Worm (Caenorhabditis elegans): ENCODE data around the gene K12H4.2.

The K12H4.2 gene

ce11 chrIII:8069206-8069605, 21.7 kb downstream of the K12H4.2 start (continued):
- TF ChIP-seq cebp-1 (GFP tag; IDR thresholded peaks at IDR 0.05) (no peak), cebp-1 (tag; optimal IDR thresholded peaks at IDR 0.05) (no peak), hlh-26 (GFP tag; conservative IDR thresholded peaks at IDR 0.05) (no peak), C06A6.2 (GFP tag; conservative IDR thresholded peaks at IDR 0.05) (no peak), ztf-28 (GFP tag; IDR thresholded peaks at IDR 0.05) (no peak), ama-1 (optimal IDR thresholded peaks at IDR 0.05) (no peak), ama-1 (GFP tag; optimal IDR thresholded peaks at IDR 0.05) (no peak), lsy-27 (tag; optimal IDR thresholded peaks at IDR 0.05; ENCODE audit: borderline replicate concordance, insufficient read depth) (no peak), rec-8 (tag; optimal IDR thresholded peaks at IDR 0.05) (no peak), ztf-22 (GFP tag; optimal IDR thresholded peaks at IDR 0.05) (no peak), F55B11.4 (tag; optimal IDR thresholded peaks at IDR 0.05; ENCODE audit: borderline replicate concordance, insufficient read depth) (no peak), Y67H2A.10 (GFP tag; conservative IDR thresholded peaks at IDR 0.05) (no peak), tbx-9 (tag; optimal IDR thresholded peaks at IDR 0.05; ENCODE audit: borderline replicate concordance) (no peak), B0035.1 (tag; optimal IDR thresholded peaks at IDR 0.05) (no peak), K11D2.4 (GFP tag; IDR thresholded peaks at IDR 0.05) (no peak), F37B4.10 (GFP tag; IDR thresholded peaks at IDR 0.05) (no peak), hmg-20 (GFP tag; IDR thresholded peaks at IDR 0.05) (no peak), sptf-2 (GFP tag; optimal IDR thresholded peaks at IDR 0.05) (no peak), ets-4 (GFP tag; optimal IDR thresholded peaks at IDR 0.05) (no peak)

ce11 chrIII:8077180-8077579, 29.7 kb downstream of the K12H4.2 start:
- TF ChIP-seq unc-62 (GFP tag; optimal IDR thresholded peaks at IDR 0.05) = no peak
- TF ChIP-seq B0035.1 (tag; optimal IDR thresholded peaks at IDR 0.05) = no peak
- no peak for TF ChIP-seq ceh-79 (tag; optimal IDR thresholded peaks at IDR 0.05)
- TF ChIP-seq nhr-80 (tag; optimal IDR thresholded peaks at IDR 0.05) = no peak
- TF ChIP-seq ZK185.1 (tag; optimal IDR thresholded peaks at IDR 0.05; ENCODE audit: poor library complexity, severe bottlenecking) = no peak
- no peak for TF ChIP-seq lin-26 (GFP tag; IDR thresholded peaks at IDR 0.05)
- no peak for TF ChIP-seq egl-18 (GFP tag; IDR thresholded peaks at IDR 0.05)
- no peak for TF ChIP-seq Y56A3A.18 (GFP tag; IDR thresholded peaks at IDR 0.05)
- no peak for TF ChIP-seq him-1 (tag; optimal IDR thresholded peaks at IDR 0.05)
- TF ChIP-seq dpff-1 (tag; optimal IDR thresholded peaks at IDR 0.05) = no peak
- no peak for TF ChIP-seq cebp-1 (GFP tag; IDR thresholded peaks at IDR 0.05)
- TF ChIP-seq cebp-1 (tag; optimal IDR thresholded peaks at IDR 0.05) = no peak
- TF ChIP-seq egrh-3 (GFP tag; IDR thresholded peaks at IDR 0.05) = no peak
- TF ChIP-seq ztf-6 (GFP tag; IDR thresholded peaks at IDR 0.05) = no peak

ce11 chrIII:8080165-8080738, 32.7 kb downstream of the K12H4.2 start, which contains the start of the genes dcr-1 and apc-2:
dcr-1 (minus strand) TSS chrIII:8080281.
apc-2 (plus strand) TSS chrIII:8080629.
- TF ChIP-seq D2030.7 (GFP tag; IDR thresholded peaks at IDR 0.05) (peak; percentile 32; the same call in 1 of the 2 replicates), madf-6 (GFP tag; IDR thresholded peaks at IDR 0.05) (0 out of 2 replicates have a peak, but pooled peaks have one; percentile 35), efl-1 (GFP tag; optimal IDR thresholded peaks at IDR 0.05) (peak; percentile 67), ets-4 (GFP tag; optimal IDR thresholded peaks at IDR 0.05) (no peak), F33H1.4 (GFP tag; IDR thresholded peaks at IDR 0.05) (peak; percentile 63), hrde-1 (tag; optimal IDR thresholded peaks at IDR 0.05; ENCODE audit: borderline replicate concordance) (no peak), lsl-1 (GFP tag; optimal IDR thresholded peaks at IDR 0.05) (peak; percentile 68), Y53G8AR.9 (GFP tag; conservative IDR thresholded peaks at IDR 0.05) (no peak), dpl-1 (GFP tag; optimal IDR thresholded peaks at IDR 0.05) (peak; percentile 36)
